Fruit fly (Drosophila melanogaster): Measurements from ENCODE around the gene CG31637.

dm6 chr2L:6462259-6462658, 36.2 kb upstream of the CG31637 start:
- TF ChIP-seq ovo (GFP tag; optimal IDR thresholded peaks at IDR 0.05), result no peak
- TF ChIP-seq bab1 (GFP tag; optimal IDR thresholded peaks at IDR 0.05), result no peak
